Fruit fly (Drosophila melanogaster): ENCODE data around the gene mrn.

mrn gene

DNA sequence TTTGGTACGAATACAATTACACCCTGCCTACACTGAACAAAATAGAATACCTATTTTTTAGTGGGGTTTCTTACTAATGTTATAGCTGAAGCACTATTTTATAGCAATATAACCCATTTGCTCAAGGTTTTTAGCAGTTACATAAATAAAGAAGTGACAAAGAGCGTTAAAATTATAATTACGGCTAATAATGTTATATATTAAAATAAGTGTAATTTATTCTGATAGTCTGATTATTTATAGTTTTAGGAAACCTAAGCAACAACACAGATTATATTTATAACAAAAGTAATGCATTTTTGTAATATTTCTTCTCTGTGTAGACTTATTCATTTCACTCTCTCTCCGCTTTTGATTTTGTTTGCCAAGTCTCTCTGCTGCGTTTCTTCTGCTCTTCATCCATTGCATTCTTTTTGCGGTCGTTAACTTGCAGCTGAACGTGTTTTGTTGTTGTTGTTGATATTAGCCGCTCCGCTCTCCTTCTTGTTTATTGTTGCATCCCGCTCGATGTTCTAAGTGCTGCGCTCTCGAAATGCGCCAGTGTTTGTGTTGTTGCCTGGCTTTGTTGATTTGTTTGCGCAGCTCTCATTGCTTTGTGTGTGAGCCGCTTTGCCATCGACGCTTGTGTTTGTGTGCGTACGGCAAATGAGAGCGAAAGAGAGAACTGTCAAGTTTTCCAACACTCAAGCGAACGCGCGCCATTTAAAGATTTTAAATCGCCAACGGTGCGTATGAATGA, 45.5 kb upstream of the mrn start (continued):
- TF ChIP-seq HLH106 (tag; optimal IDR thresholded peaks at IDR 0.05) (peak; percentile 98), sv (GFP tag; optimal IDR thresholded peaks at IDR 0.05) (peak; percentile 79), pan (optimal IDR thresholded peaks at IDR 0.05) (no peak), jim (GFP tag; optimal IDR thresholded peaks at IDR 0.05) (no peak)

DNA sequence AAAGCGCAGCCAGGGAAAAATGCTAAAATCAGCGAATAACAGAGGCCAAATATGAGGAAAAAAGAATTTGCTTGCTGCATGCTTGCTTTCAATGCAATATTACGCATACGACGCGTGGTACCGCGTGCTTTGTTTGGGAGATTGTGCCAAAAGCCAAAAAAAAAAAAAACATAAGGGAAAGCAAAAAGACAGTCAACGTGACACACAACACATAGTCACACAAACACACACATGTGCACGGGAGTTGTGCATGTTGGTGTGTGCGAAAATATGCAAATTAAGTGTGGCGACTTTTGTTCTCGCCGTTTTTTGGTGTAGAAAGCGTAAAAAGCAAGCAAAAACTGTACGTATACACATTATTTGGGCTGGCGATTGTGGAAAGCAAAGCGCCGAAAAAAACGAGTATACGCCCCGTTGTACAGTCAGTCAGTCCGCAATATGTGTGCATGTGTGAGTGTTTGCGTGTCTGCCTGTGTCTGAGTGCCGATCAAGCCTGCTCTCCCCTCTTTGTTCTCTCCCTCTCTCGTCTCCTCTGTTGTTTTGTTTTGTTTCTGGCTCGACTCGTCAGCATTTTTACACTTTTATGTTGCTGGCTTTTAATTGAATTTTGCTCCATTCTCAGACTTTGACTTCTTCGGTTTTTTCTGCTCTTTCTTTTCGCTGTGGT, 44.7 kb upstream of the mrn start:
- TF ChIP-seq rgr (GFP tag; optimal IDR thresholded peaks at IDR 0.05) (no peak), Rel (GFP tag; optimal IDR thresholded peaks at IDR 0.05) (peak; percentile 9), Rel (tag; optimal IDR thresholded peaks at IDR 0.05) (no peak), fru (GFP tag; optimal IDR thresholded peaks at IDR 0.05) (no peak), Dif (GFP tag; optimal IDR thresholded peaks at IDR 0.05; ENCODE audit: partially characterized antibody) (peak; percentile 8), Sp1 (GFP tag; optimal IDR thresholded peaks at IDR 0.05) (no peak), Hr83 (GFP tag; optimal IDR thresholded peaks at IDR 0.05; ENCODE audit: poor library complexity, severe bottlenecking) (peak; percentile 11), foxo (GFP tag; optimal IDR thresholded peaks at IDR 0.05) (no peak), Abd-B (GFP tag; optimal IDR thresholded peaks at IDR 0.05) (no peak), Myc (optimal IDR thresholded peaks at IDR 0.05) (no peak), jim (GFP tag; optimal IDR thresholded peaks at IDR 0.05) (peak; percentile 32)

DNA sequence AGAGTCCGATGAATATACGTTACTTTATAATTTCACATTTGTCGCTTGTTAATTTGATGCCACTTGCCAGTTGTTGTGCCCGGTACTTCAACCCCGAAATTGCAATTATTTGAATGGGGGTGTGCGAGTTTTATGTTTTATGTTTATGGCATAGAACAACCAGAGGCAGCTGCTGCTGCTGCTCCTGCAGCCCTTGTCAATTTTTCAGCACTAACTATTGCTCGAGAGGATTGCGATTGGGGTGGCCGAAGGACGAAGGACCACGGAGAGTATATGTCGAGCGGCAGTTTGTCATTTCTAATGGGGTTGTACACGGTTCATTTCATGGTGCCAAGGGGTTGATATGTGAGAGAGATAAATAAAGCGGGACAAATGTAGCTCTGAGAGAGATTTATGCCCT, 43.8 kb upstream of the mrn start:
- TF ChIP-seq sage (GFP tag; optimal IDR thresholded peaks at IDR 0.05): no peak
- no peak for TF ChIP-seq Jra (GFP tag; optimal IDR thresholded peaks at IDR 0.05)
- no peak for TF ChIP-seq Vsx2 (GFP tag; optimal IDR thresholded peaks at IDR 0.05; ENCODE audit: partially characterized antibody)
- TF ChIP-seq Dfd (GFP tag; optimal IDR thresholded peaks at IDR 0.05): no peak
- no peak for TF ChIP-seq Mio (GFP tag; optimal IDR thresholded peaks at IDR 0.05)
- no peak for TF ChIP-seq Myc (optimal IDR thresholded peaks at IDR 0.05)
- no peak for TF ChIP-seq fru (GFP tag; optimal IDR thresholded peaks at IDR 0.05)
- TF ChIP-seq br (GFP tag; optimal IDR thresholded peaks at IDR 0.05): no peak
- TF ChIP-seq ey (GFP tag; optimal IDR thresholded peaks at IDR 0.05): no peak

DNA sequence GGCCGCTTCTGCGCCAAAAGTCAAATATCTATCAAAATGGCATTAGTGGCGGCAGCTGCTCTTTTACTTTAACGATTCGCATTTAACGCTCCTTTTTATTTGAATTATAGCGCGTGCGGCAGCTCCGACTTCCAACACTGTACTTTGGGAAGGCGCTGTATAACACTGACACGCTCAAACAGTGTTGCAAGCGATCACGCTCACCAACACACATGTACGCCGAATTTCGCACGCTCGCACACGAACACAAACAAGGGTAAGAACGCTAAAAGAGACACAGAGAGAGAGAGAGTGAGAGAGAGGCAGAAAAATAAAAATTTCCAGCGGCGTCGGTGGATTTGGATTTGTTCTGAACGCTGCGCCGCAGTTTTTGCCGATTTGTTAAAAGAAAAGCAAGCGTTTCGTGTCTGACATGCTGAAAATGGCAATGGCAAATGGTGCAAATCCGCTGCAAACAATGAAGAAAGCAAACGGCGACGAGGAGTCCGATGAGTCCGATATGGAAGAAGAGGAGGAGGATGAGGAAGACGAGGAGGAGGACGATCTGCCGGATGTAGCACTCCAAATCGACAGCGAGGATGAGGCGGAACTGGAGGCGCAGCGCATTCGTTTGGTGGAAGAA, 39.4 kb upstream of the mrn start, which contains the start of gene Phs:
Gene Phs (plus strand): TSS at position 276 of the 622 bp plus-strand sequence.
- TF ChIP-seq dmrt93B (GFP tag; optimal IDR thresholded peaks at IDR 0.05) (peak; percentile 78), CG32264 (GFP tag; optimal IDR thresholded peaks at IDR 0.05) (peak; percentile 89), psq (GFP tag; optimal IDR thresholded peaks at IDR 0.05) (peak; percentile 87), Hr78 (GFP tag; optimal IDR thresholded peaks at IDR 0.05) (no peak), Dfd (GFP tag; optimal IDR thresholded peaks at IDR 0.05) (no peak), rgr (GFP tag; optimal IDR thresholded peaks at IDR 0.05) (peak; percentile 95), brk (GFP tag; optimal IDR thresholded peaks at IDR 0.05) (peak; percentile 85), usp (GFP tag; optimal IDR thresholded peaks at IDR 0.05) (no peak), br (GFP tag; optimal IDR thresholded peaks at IDR 0.05) (peak; percentile 94), Rel (GFP tag; optimal IDR thresholded peaks at IDR 0.05) (no peak), Rel (tag; optimal IDR thresholded peaks at IDR 0.05) (peak; percentile 82), Myc (optimal IDR thresholded peaks at IDR 0.05) (peak; percentile 23), sv (GFP tag; optimal IDR thresholded peaks at IDR 0.05) (peak; percentile 70), CG9705 (GFP tag; optimal IDR thresholded peaks at IDR 0.05) (peak; percentile 78), fru (GFP tag; optimal IDR thresholded peaks at IDR 0.05) (peak; percentile 87), dsf (GFP tag; optimal IDR thresholded peaks at IDR 0.05; ENCODE audit: borderline replicate concordance) (peak; percentile 85), OdsH (GFP tag; optimal IDR thresholded peaks at IDR 0.05) (peak; percentile 79), N (GFP tag; optimal IDR thresholded peaks at IDR 0.05) (peak; percentile 29), CrebA (GFP tag; optimal IDR thresholded peaks at IDR 0.05; ENCODE audit: borderline replicate concordance) (peak; percentile 28), h (GFP tag; optimal IDR thresholded peaks at IDR 0.05) (peak; percentile 94), Hr83 (GFP tag; optimal IDR thresholded peaks at IDR 0.05; ENCODE audit: poor library complexity, severe bottlenecking) (peak; percentile 99), Vsx2 (GFP tag; optimal IDR thresholded peaks at IDR 0.05; ENCODE audit: partially characterized antibody) (peak; percentile 48), Mio (GFP tag; optimal IDR thresholded peaks at IDR 0.05) (peak; percentile 81), Dif (GFP tag; optimal IDR thresholded peaks at IDR 0.05; ENCODE audit: partially characterized antibody) (peak; percentile 67), GATAd (GFP tag; optimal IDR thresholded peaks at IDR 0.05) (peak; percentile 81), lola (GFP tag; optimal IDR thresholded peaks at IDR 0.05) (no peak), sage (GFP tag; optimal IDR thresholded peaks at IDR 0.05) (peak; percentile 55), ey (GFP tag; optimal IDR thresholded peaks at IDR 0.05) (peak; percentile 88), pan (optimal IDR thresholded peaks at IDR 0.05) (no peak), foxo (GFP tag; optimal IDR thresholded peaks at IDR 0.05) (peak; percentile 64 to 95), woc (GFP tag; optimal IDR thresholded peaks at IDR 0.05) (peak; percentile 60), Abd-B (GFP tag; optimal IDR thresholded peaks at IDR 0.05) (no peak), HLH106 (tag; optimal IDR thresholded peaks at IDR 0.05) (peak; percentile 73), dl (GFP tag; optimal IDR thresholded peaks at IDR 0.05; ENCODE audit: insufficient read depth in 1 of 2, partially characterized antibody in 2 of 2) (peak; percentile 21 to 62), Jra (GFP tag; optimal IDR thresholded peaks at IDR 0.05) (peak; percentile 94), Hnf4 (GFP tag; optimal IDR thresholded peaks at IDR 0.05) (peak; percentile 98), jim (GFP tag; optimal IDR thresholded peaks at IDR 0.05) (peak; percentile 26), Sp1 (GFP tag; optimal IDR thresholded peaks at IDR 0.05) (peak; percentile 71)

Data from whole organism, wandering third instar larva.